Worm (Caenorhabditis elegans) whole organism, young adult: ENCODE measurements around the gene irld-62.

Experiments used
- B0035.1 ChIP-seq: sonication (generic microtip); optimal IDR thresholded peaks from 2 replicates; lab custom pipeline; 2016; ENCODE audit warnings: missing genetic modification characterization, mild to moderate bottlenecking, missing compliant biosample characterization, missing genotype, missing genetic modification reagents
- B0261.1 ChIP-seq: sonication (generic microtip); optimal IDR thresholded peaks from 2 replicates; lab custom pipeline; 2016; ENCODE audit warnings: mild to moderate bottlenecking, missing genetic modification characterization, moderate library complexity, missing compliant biosample characterization
- B0336.3 ChIP-seq: fragments of 200-800 bp; sonication (Bioruptor generic); IDR thresholded peaks from 2 replicates; pipeline ENCODE4 v1.3.6; 2022; ENCODE audit warnings: missing genetic modification characterization, missing compliant biosample characterization
- D2030.7 ChIP-seq: fragments of 200-800 bp; sonication (Bioruptor generic); IDR thresholded peaks from 2 replicates; pipeline ENCODE4 v1.3.6; 2022; ENCODE audit warnings: missing genetic modification reagents, missing genetic modification characterization, missing compliant biosample characterization
- F23B12.7 ChIP-seq: sonication (generic microtip); optimal IDR thresholded peaks from 2 replicates; lab custom pipeline; 2017; ENCODE audit warnings: missing genetic modification characterization, mild to moderate bottlenecking, missing compliant biosample characterization, antibody characterized with exemption, moderate library complexity; ENCODE audit not compliant: insufficient read depth
- F33H1.4 ChIP-seq: fragments of 200-800 bp; sonication (Bioruptor generic); IDR thresholded peaks from 2 replicates; pipeline ENCODE4 v1.3.6; 2022; ENCODE audit warnings: missing genetic modification reagents, missing genetic modification characterization, missing compliant biosample characterization
- F49E8.2 ChIP-seq: sonication (generic microtip); optimal IDR thresholded peaks from 3 replicates; lab custom pipeline; 2017; ENCODE audit warnings: missing genetic modification characterization, mild to moderate bottlenecking, missing compliant biosample characterization, antibody characterized with exemption, moderate library complexity; ENCODE audit not compliant: insufficient read depth
- F57A8.1 ChIP-seq: fragments of 200-800 bp; sonication (Bioruptor generic); optimal IDR thresholded peaks from 2 replicates; lab custom pipeline; 2018; ENCODE audit warnings: mild to moderate bottlenecking, missing genetic modification characterization, moderate library complexity, missing compliant biosample characterization
- F57C9.4 ChIP-seq: sonication (generic microtip); optimal IDR thresholded peaks from 2 replicates; lab custom pipeline; 2017; ENCODE audit warnings: mild to moderate bottlenecking, missing genetic modification characterization, missing compliant biosample characterization
- T26A5.8 ChIP-seq: sonication (generic microtip); optimal IDR thresholded peaks from 2 replicates; lab custom pipeline; 2016; ENCODE audit warnings: missing genetic modification characterization, missing compliant biosample characterization
- Y79H2A.3 ChIP-seq: fragments of 200-800 bp; sonication (Bioruptor generic); conservative IDR thresholded peaks from 2 replicates; pipeline ENCODE4 v1.3.6; 2022; ENCODE audit warnings: missing genetic modification reagents, missing genetic modification characterization, missing compliant biosample characterization
- aptf-2 ChIP-seq: fragments of 200-800 bp; sonication (Bioruptor generic); conservative IDR thresholded peaks from 2 replicates; pipeline ENCODE4 v1.3.6; 2022; ENCODE audit warnings: missing genetic modification reagents, missing genetic modification characterization, missing compliant biosample characterization
- aptf-3 ChIP-seq: fragments of 200-800 bp; sonication (Bioruptor generic); IDR thresholded peaks from 2 replicates; pipeline ENCODE4 v1.3.6; 2022; ENCODE audit warnings: missing genetic modification characterization, missing compliant biosample characterization
- attf-3 ChIP-seq: fragments of 200-800 bp; sonication (Bioruptor generic); conservative IDR thresholded peaks from 2 replicates; pipeline ENCODE4 v1.3.6; 2022; ENCODE audit warnings: missing genetic modification reagents, missing genetic modification characterization, missing compliant biosample characterization
- bed-2 ChIP-seq: fragments of 200-800 bp; sonication (Bioruptor generic); IDR thresholded peaks from 2 replicates; pipeline ENCODE4 v1.3.6; 2022; ENCODE audit warnings: missing genetic modification reagents, missing genetic modification characterization, missing compliant biosample characterization
- ccch-3 ChIP-seq: fragments of 200-800 bp; sonication (Bioruptor generic); optimal IDR thresholded peaks from 2 replicates; lab custom pipeline; 2018; ENCODE audit warnings: mild to moderate bottlenecking, missing genetic modification characterization, missing compliant biosample characterization
- ceh-27 ChIP-seq: fragments of 200-800 bp; sonication (Bioruptor generic); optimal IDR thresholded peaks from 2 replicates; lab custom pipeline; 2018; ENCODE audit warnings: mild to moderate bottlenecking, missing genetic modification characterization, moderate library complexity, missing compliant biosample characterization
- ceh-40 ChIP-seq: fragments of 200-800 bp; sonication (Bioruptor generic); IDR thresholded peaks from 2 replicates; pipeline ENCODE4 v1.3.6; 2022; ENCODE audit warnings: missing genetic modification characterization, missing compliant biosample characterization
- chd-7 ChIP-seq: sonication (generic microtip); optimal IDR thresholded peaks from 2 replicates; lab custom pipeline; 2016; ENCODE audit warnings: mild to moderate bottlenecking, missing genetic modification characterization, moderate library complexity, missing compliant biosample characterization
- dox-1 ChIP-seq: fragments of 200-800 bp; sonication (Bioruptor generic); IDR thresholded peaks from 2 replicates; pipeline ENCODE4 v1.3.6; 2022; ENCODE audit warnings: missing genetic modification reagents, missing genetic modification characterization, missing compliant biosample characterization
- egrh-3 ChIP-seq: fragments of 200-800 bp; sonication (Bioruptor generic); IDR thresholded peaks from 2 replicates; pipeline ENCODE4 v1.3.6; 2022; ENCODE audit warnings: missing genetic modification reagents, missing genetic modification characterization, missing compliant biosample characterization
- hmg-20 ChIP-seq: fragments of 200-800 bp; sonication (Bioruptor generic); IDR thresholded peaks from 2 replicates; pipeline ENCODE4 v1.3.6; 2022; ENCODE audit warnings: missing genetic modification reagents, missing genetic modification characterization, missing compliant biosample characterization
- hrde-1 ChIP-seq: sonication (generic microtip); optimal IDR thresholded peaks from 2 replicates; lab custom pipeline; 2016; ENCODE audit warnings: missing genetic modification characterization, mild to moderate bottlenecking, missing compliant biosample characterization, moderate library complexity, missing genotype, missing genetic modification reagents, borderline replicate concordance
- lag-1 ChIP-seq: fragments of 200-800 bp; sonication (Bioruptor generic); IDR thresholded peaks from 2 replicates; pipeline ENCODE4 v1.3.6; 2022; ENCODE audit warnings: missing genetic modification reagents, missing genetic modification characterization, missing compliant biosample characterization
- let-607 ChIP-seq, 2 experiments: fragments of 200-800 bp in 1 of 2; sonication (Bioruptor generic) in 1 of 2; sonication (generic microtip) in 1 of 2; optimal IDR thresholded peaks; 2 replicates each; lab custom pipeline; 2016 to 2018; ENCODE audit warnings: mild to moderate bottlenecking in 2 of 2, missing compliant biosample characterization in 2 of 2, missing genetic modification characterization in 2 of 2, moderate library complexity in 2 of 2, missing genotype in 1 of 2
- lin-35 ChIP-seq, 3 experiments: fragments of 150-350 bp in 2 of 3; sonication (generic microtip) in 1 of 3; optimal IDR thresholded peaks; 2 replicates each; lab custom pipeline; 2014 to 2018; ENCODE audit warnings: missing biosample characterization in 3 of 3, missing genetic modification characterization in 3 of 3, missing genetic modification reagents in 3 of 3
- lir-1 ChIP-seq: fragments of 200-800 bp; sonication (Bioruptor generic); conservative IDR thresholded peaks from 2 replicates; pipeline ENCODE4 v1.3.6; 2022; ENCODE audit warnings: missing genetic modification reagents, missing genetic modification characterization, missing compliant biosample characterization
- madf-10 ChIP-seq: sonication (generic microtip); optimal IDR thresholded peaks from 2 replicates; lab custom pipeline; 2016; ENCODE audit warnings: mild to moderate bottlenecking, missing genetic modification characterization, missing compliant biosample characterization
- mes-4 ChIP-seq: sonication (generic microtip); optimal IDR thresholded peaks from 2 replicates; lab custom pipeline; 2016; ENCODE audit warnings: missing genotype, missing genetic modification characterization, missing compliant biosample characterization
- mxl-1 ChIP-seq: sonication (generic microtip); optimal IDR thresholded peaks from 2 replicates; lab custom pipeline; 2016; ENCODE audit warnings: missing genetic modification characterization, missing compliant biosample characterization
- nfyb-1 ChIP-seq: fragments of 200-800 bp; sonication (Bioruptor generic); IDR thresholded peaks from 2 replicates; pipeline ENCODE4 v1.3.6; 2022; ENCODE audit warnings: missing genetic modification reagents, missing genetic modification characterization, missing compliant biosample characterization
- nhr-120 ChIP-seq: fragments of 200-800 bp; sonication (Bioruptor generic); IDR thresholded peaks from 2 replicates; pipeline ENCODE4 v1.3.6; 2022; ENCODE audit warnings: missing genetic modification characterization, missing compliant biosample characterization
- nhr-90 ChIP-seq: sonication (generic microtip); optimal IDR thresholded peaks from 2 replicates; lab custom pipeline; 2016; ENCODE audit warnings: missing genotype, mild to moderate bottlenecking, missing genetic modification characterization, missing compliant biosample characterization
- repo-1 ChIP-seq: sonication (generic microtip); optimal IDR thresholded peaks from 2 replicates; lab custom pipeline; 2017; ENCODE audit warnings: mild to moderate bottlenecking, missing genetic modification characterization, missing compliant biosample characterization
- rpc-1 ChIP-seq, 2 experiments: fragments of 150-350 bp in 1 of 2; sonication (generic microtip) in 1 of 2; optimal IDR thresholded peaks; 2 replicates each; lab custom pipeline; 2014 to 2018; ENCODE audit warnings: missing biosample characterization in 1 of 2, missing genetic modification characterization in 1 of 2, missing genetic modification reagents in 1 of 2, missing genotype in 1 of 2
- sea-2 ChIP-seq: fragments of 200-800 bp; sonication (Bioruptor generic); IDR thresholded peaks from 2 replicates; pipeline ENCODE4 v1.3.6; 2022; ENCODE audit warnings: missing genetic modification characterization, missing compliant biosample characterization
- somi-1 ChIP-seq: fragments of 200-800 bp; sonication (Bioruptor generic); optimal IDR thresholded peaks from 2 replicates; lab custom pipeline; 2018; ENCODE audit warnings: mild to moderate bottlenecking, missing genetic modification characterization, missing compliant biosample characterization
- sptf-2 ChIP-seq: fragments of 200-800 bp; sonication (Bioruptor generic); optimal IDR thresholded peaks from 2 replicates; lab custom pipeline; 2018; ENCODE audit warnings: mild to moderate bottlenecking, missing genetic modification characterization, missing compliant biosample characterization
- tbp1 ChIP-seq: fragments of 200-800 bp; sonication (Bioruptor generic); optimal IDR thresholded peaks from 2 replicates; lab custom pipeline; 2018; ENCODE audit warnings: mild to moderate bottlenecking, missing genetic modification characterization, missing compliant biosample characterization
- tbx-9 ChIP-seq: sonication (generic microtip); optimal IDR thresholded peaks from 2 replicates; lab custom pipeline; 2016; ENCODE audit warnings: borderline replicate concordance, missing genetic modification characterization, inconsistent platforms, missing compliant biosample characterization
- tlf-1 ChIP-seq: fragments of 200-800 bp; sonication (Bioruptor generic); optimal IDR thresholded peaks from 2 replicates; lab custom pipeline; 2018; ENCODE audit warnings: mild to moderate bottlenecking, missing genetic modification characterization, missing compliant biosample characterization
- ztf-22 ChIP-seq: fragments of 200-800 bp; sonication (Bioruptor generic); optimal IDR thresholded peaks from 2 replicates; lab custom pipeline; 2018; ENCODE audit warnings: mild to moderate bottlenecking, missing genetic modification characterization, moderate library complexity, missing compliant biosample characterization
- ztf-26 ChIP-seq: sonication (generic microtip); optimal IDR thresholded peaks from 2 replicates; lab custom pipeline; 2017; ENCODE audit warnings: missing genetic modification characterization, missing compliant biosample characterization
- ztf-28 ChIP-seq: fragments of 200-800 bp; sonication (Bioruptor generic); IDR thresholded peaks from 2 replicates; pipeline ENCODE4 v1.3.6; 2022; ENCODE audit warnings: missing genetic modification reagents, missing genetic modification characterization, missing compliant biosample characterization
- ztf-3 ChIP-seq: fragments of 200-800 bp; sonication (Bioruptor generic); optimal IDR thresholded peaks from 2 replicates; lab custom pipeline; 2018; ENCODE audit warnings: mild to moderate bottlenecking, missing genetic modification characterization, missing compliant biosample characterization

The irld-62 gene

ce11 chrV:15347292-15347691 is 36.4 kb downstream of the irld-62 start, which contains the start of gene C29F3.3:
Gene C29F3.3, minus strand, starts transcription at chrV:15347392.
- TF ChIP-seq nhr-90 (tag; lab: Kevin White, UChicago) (no peak), F33H1.4 (GFP tag; lab: Robert Waterston, UW) (no peak), B0035.1 (tag; lab: Kevin White, UChicago) (no peak), tlf-1 (GFP tag; lab: Kevin White, UChicago) (no peak), nhr-120 (GFP tag; lab: Robert Waterston, UW) (no peak), ztf-22 (no peak), F23B12.7 (tag; lab: Kevin White, UChicago) (no peak), sea-2 (no peak), B0261.1 (no peak), ztf-28 (GFP tag; lab: Robert Waterston, UW) (no peak), ccch-3 (GFP tag; lab: Kevin White, UChicago) (no peak), F49E8.2 (tag; lab: Kevin White, UChicago) (no peak)

- TF ChIP-seq attf-3 (GFP tag; lab: Robert Waterston, UW) (no peak), B0035.1 (tag; lab: Kevin White, UChicago) (no peak), hrde-1 (tag; lab: Kevin White, UChicago) (no peak), nfyb-1 (GFP tag; lab: Robert Waterston, UW) (no peak), ztf-3 (GFP tag; lab: Kevin White, UChicago) (no peak), F57C9.4 (tag; lab: Kevin White, UChicago) (no peak), mes-4 (tag; lab: Kevin White, UChicago) (no peak), mxl-1 (no peak), repo-1 (no peak), aptf-3 (no peak), ceh-40 (GFP tag; lab: Robert Waterston, UW) (no peak), D2030.7 (no peak), hmg-20 (GFP tag; lab: Robert Waterston, UW) (no peak), lin-35 (GFP tag; optimal IDR thresholded peaks at IDR 0.05; lab: Kevin White, UChicago) (no peak)
Measured at ce11 chrV:15349044-15349443, 38.2 kb downstream of the irld-62 start, which contains the start of gene clec-230. Gene clec-230, minus strand, starts transcription at chrV:15349144.

- TF ChIP-seq lir-1 (GFP tag; lab: Robert Waterston, UW) (no peak), Y79H2A.3 (no peak), somi-1 (GFP tag; lab: Kevin White, UChicago) (no peak), rpc-1 (optimal IDR thresholded peaks at IDR 0.05; lab: Kevin White, UChicago) (no peak), rpc-1 (tag; optimal IDR thresholded peaks at IDR 0.05; lab: Kevin White, UChicago) (no peak), B0336.3 (GFP tag; lab: Robert Waterston, UW) (no peak)
Measured at ce11 chrV:15350615-15351014, 39.7 kb downstream of the irld-62 start, which contains the start of gene clec-231. Gene clec-231, minus strand, starts transcription at chrV:15350715.

- TF ChIP-seq tbx-9 (no peak), Y79H2A.3 (no peak), dox-1 (GFP tag; lab: Robert Waterston, UW) (no peak), T26A5.8 (tag; lab: Kevin White, UChicago) (no peak), ztf-26 (tag; lab: Kevin White, UChicago) (no peak), aptf-2 (no peak), egrh-3 (GFP tag; lab: Robert Waterston, UW) (no peak), ceh-27 (GFP tag; lab: Kevin White, UChicago) (no peak), sptf-2 (GFP tag; lab: Kevin White, UChicago) (no peak), let-607 (tag; optimal IDR thresholded peaks at IDR 0.05; lab: Kevin White, UChicago) (no peak), madf-10 (tag; lab: Kevin White, UChicago) (no peak), lag-1 (GFP tag; lab: Robert Waterston, UW) (no peak), ceh-40 (GFP tag; lab: Robert Waterston, UW) (no peak), chd-7 (no peak), bed-2 (GFP tag; lab: Robert Waterston, UW) (no peak), F57C9.4 (tag; lab: Kevin White, UChicago) (no peak), F57A8.1 (no peak), tbp1 (GFP tag; lab: Kevin White, UChicago) (no peak), tlf-1 (GFP tag; lab: Kevin White, UChicago) (no peak)
Measured at ce11 chrV:15352376-15352775, 41.5 kb downstream of the irld-62 start, which contains the start of gene srx-58. Gene srx-58, plus strand, starts transcription at chrV:15352676.
